Fruit fly (Drosophila melanogaster): ENCODE measurements around the gene CG4617.

- TF ChIP-seq usp (GFP tag; optimal IDR thresholded peaks at IDR 0.05) (no peak), Dll (optimal IDR thresholded peaks at IDR 0.05) (no peak), CG8478 (optimal IDR thresholded peaks at IDR 0.05) (no peak)
Measured at dm6 chrX:7095292-7095911, 8.9 kb downstream of the CG4617 start.

All from whole organism.